Fruit fly (Drosophila melanogaster): ENCODE data around the gene NTPase.

NTPase gene

dm6 chr2L:2856960-2857584 is 28.6 kb downstream of the NTPase start, which contains the start of gene CG2991 (continued):
- TF ChIP-seq CG14710 (tag; optimal IDR thresholded peaks at IDR 0.05) (peak; percentile 60), CG18599 (GFP tag; optimal IDR thresholded peaks at IDR 0.05) (no peak), Dp (GFP tag; optimal IDR thresholded peaks at IDR 0.05) (peak; percentile 84), tgo (GFP tag; IDR thresholded peaks at IDR 0.05) (no peak), H15 (GFP tag; IDR thresholded peaks at IDR 0.05) (no peak), knrl (GFP tag; IDR thresholded peaks at IDR 0.05; ENCODE audit: partially characterized antibody) (peak; percentile 82), gsb-n (tag; optimal IDR thresholded peaks at IDR 0.05) (peak; percentile 56), cg (GFP tag; optimal IDR thresholded peaks at IDR 0.05) (no peak), CG7963 (GFP tag; IDR thresholded peaks at IDR 0.05; ENCODE audit: partially characterized antibody) (peak; percentile 70; the same call in 2 of the 3 replicates), Gsc (GFP tag; IDR thresholded peaks at IDR 0.05) (no peak), Dad (GFP tag; optimal IDR thresholded peaks at IDR 0.05) (no peak), CkIIα-i1 (GFP tag; IDR thresholded peaks at IDR 0.05) (no peak), ind (GFP tag; optimal IDR thresholded peaks at IDR 0.05) (no peak), CG18619 (GFP tag; optimal IDR thresholded peaks at IDR 0.05) (no peak), maf-S (GFP tag; optimal IDR thresholded peaks at IDR 0.05) (no peak), ac (GFP tag; optimal IDR thresholded peaks at IDR 0.05) (no peak), kay (GFP tag; optimal IDR thresholded peaks at IDR 0.05) (no peak), ro (GFP tag; IDR thresholded peaks at IDR 0.05) (no peak), CG14667 (GFP tag; IDR thresholded peaks at IDR 0.05) (no peak), cas (GFP tag; IDR thresholded peaks at IDR 0.05) (no peak), sd (tag; optimal IDR thresholded peaks at IDR 0.05) (peak; percentile 82), Ada2b (GFP tag; IDR thresholded peaks at IDR 0.05) (no peak), Hey (tag; optimal IDR thresholded peaks at IDR 0.05) (no peak), CG9437 (GFP tag; optimal IDR thresholded peaks at IDR 0.05) (peak; percentile 19), CG16815 (GFP tag; optimal IDR thresholded peaks at IDR 0.05) (no peak), CG7372 (GFP tag; IDR thresholded peaks at IDR 0.05) (no peak), CG8478 (optimal IDR thresholded peaks at IDR 0.05) (no peak), Ptx1 (GFP tag; IDR thresholded peaks at IDR 0.05) (no peak), peb (GFP tag; IDR thresholded peaks at IDR 0.05) (no peak), CG15514 (GFP tag; optimal IDR thresholded peaks at IDR 0.05) (peak; percentile 78), CG10462 (GFP tag; optimal IDR thresholded peaks at IDR 0.05) (no peak), Gug (GFP tag; IDR thresholded peaks at IDR 0.05) (no peak), al (GFP tag; IDR thresholded peaks at IDR 0.05) (no peak), CG10543 (GFP tag; optimal IDR thresholded peaks at IDR 0.05) (peak; percentile 64), Awh (GFP tag; IDR thresholded peaks at IDR 0.05) (no peak), bcd (GFP tag; optimal IDR thresholded peaks at IDR 0.05) (no peak), CG33557 (GFP tag; optimal IDR thresholded peaks at IDR 0.05) (no peak), CG8290 (GFP tag; optimal IDR thresholded peaks at IDR 0.05) (no peak), CG8290 (tag; optimal IDR thresholded peaks at IDR 0.05) (peak in 1 of 2 experiments; percentile 75), CG17385 (GFP tag; optimal IDR thresholded peaks at IDR 0.05) (peak; percentile 24), vfl (GFP tag; optimal IDR thresholded peaks at IDR 0.05) (no peak), CHES-1-like (GFP tag; optimal IDR thresholded peaks at IDR 0.05) (peak; percentile 45), CG32767 (GFP tag; IDR thresholded peaks at IDR 0.05) (no peak), CG9215 (GFP tag; IDR thresholded peaks at IDR 0.05) (no peak), Ssrp (tag; optimal IDR thresholded peaks at IDR 0.05) (no peak), crp (GFP tag; optimal IDR thresholded peaks at IDR 0.05) (no peak), CG7271 (tag; optimal IDR thresholded peaks at IDR 0.05) (no peak), CG31224 (GFP tag; IDR thresholded peaks at IDR 0.05) (no peak), cad (GFP tag; optimal IDR thresholded peaks at IDR 0.05) (no peak), CG6254 (GFP tag; optimal IDR thresholded peaks at IDR 0.05) (no peak), fd96Cb (tag; optimal IDR thresholded peaks at IDR 0.05) (no peak), CG4328 (GFP tag; optimal IDR thresholded peaks at IDR 0.05) (no peak)

All from whole organism, embryonic.